Worm (Caenorhabditis elegans) whole organism, midembryonic: Measurements from ENCODE around the gene Y82E9BR.10.

ENCODE experiments used
- T22C8.4 ChIP-seq: fragments of 200-800 bp; sonication (Bioruptor generic); IDR thresholded peaks from 2 replicates; pipeline ENCODE4 v1.3.6; 2022; ENCODE audit warnings: missing genetic modification characterization, missing compliant biosample characterization
- cog-1 ChIP-seq: sonication (generic microtip); optimal IDR thresholded peaks from 2 replicates; lab custom pipeline; 2016; ENCODE audit warnings: missing genetic modification characterization, missing compliant biosample characterization
- flt-1 ChIP-seq: fragments of 200-800 bp; sonication (Bioruptor generic); IDR thresholded peaks from 2 replicates; pipeline ENCODE4 v1.3.6; 2022; ENCODE audit warnings: missing genetic modification characterization, missing compliant biosample characterization
- klf-2 ChIP-seq: fragments of 200-800 bp; sonication (Bioruptor generic); conservative IDR thresholded peaks from 2 replicates; pipeline ENCODE4 v1.3.6; 2022; ENCODE audit warnings: missing genetic modification reagents, missing genetic modification characterization, missing compliant biosample characterization
- med-1 ChIP-seq: sonication (generic microtip); optimal IDR thresholded peaks from 2 replicates; lab custom pipeline; 2017; ENCODE audit warnings: missing genetic modification characterization, mild to moderate bottlenecking, missing compliant biosample characterization, antibody characterized with exemption, missing genetic modification reagents; ENCODE audit not compliant: insufficient read depth
- ref-1 ChIP-seq: fragments of 200-800 bp; sonication (Bioruptor generic); conservative IDR thresholded peaks from 2 replicates; pipeline ENCODE4 v1.3.6; 2022; ENCODE audit warnings: missing genetic modification reagents, missing genetic modification characterization, missing compliant biosample characterization
- tab-1 ChIP-seq: fragments of 200-800 bp; sonication (Bioruptor generic); IDR thresholded peaks from 2 replicates; pipeline ENCODE4 v1.3.6; 2022; ENCODE audit warnings: missing genetic modification characterization, missing compliant biosample characterization
- ztf-23 ChIP-seq: fragments of 200-800 bp; sonication (Bioruptor generic); IDR thresholded peaks from 2 replicates; pipeline ENCODE4 v1.3.6; 2022; ENCODE audit warnings: missing genetic modification reagents, missing genetic modification characterization, missing compliant biosample characterization
- ztf-29 ChIP-seq: fragments of 200-800 bp; sonication (Bioruptor generic); IDR thresholded peaks from 2 replicates; pipeline ENCODE4 v1.3.6; 2022; ENCODE audit warnings: missing genetic modification reagents, missing genetic modification characterization, missing compliant biosample characterization

Gene Y82E9BR.10

ce11 chrIII:1342919-1343419 is 32.4 kb downstream of the Y82E9BR.10 start, which contains the start of gene fbxa-27:
Gene fbxa-27, plus strand, starts transcription at chrIII:1342969.
- TF ChIP-seq ztf-23 (GFP tag; lab: Robert Waterston, UW) (no peak), ref-1 (GFP tag; lab: Robert Waterston, UW) (no peak)

- TF ChIP-seq tab-1 (GFP tag; lab: Robert Waterston, UW) (no peak), flt-1 (GFP tag; lab: Robert Waterston, UW) (no peak), med-1 (GFP tag; lab: Kevin White, UChicago) (no peak), ztf-23 (GFP tag; lab: Robert Waterston, UW) (no peak), cog-1 (tag; lab: Kevin White, UChicago) (no peak), T22C8.4 (GFP tag; lab: Robert Waterston, UW) (no peak), ref-1 (GFP tag; lab: Robert Waterston, UW) (no peak), ztf-29 (GFP tag; lab: Robert Waterston, UW) (no peak), klf-2 (no peak)
These were observed 32.9 kb downstream of the Y82E9BR.10 start, which contains the start of gene fbxa-26 for ce11 chrIII:1342488-1342887. Gene fbxa-26, minus strand, starts transcription at chrIII:1342522.

ce11 chrIII:1340240-1340639 is 35.2 kb downstream of the Y82E9BR.10 start, which contains the start of gene fbxa-5:
Gene fbxa-5, minus strand, starts transcription at chrIII:1340340.
- no peak for TF ChIP-seq med-1 (GFP tag; lab: Kevin White, UChicago)

ce11 chrIII:1331894-1332293 is 43.5 kb downstream of the Y82E9BR.10 start, which contains the start of gene Y82E9BL.19:
Gene Y82E9BL.19, plus strand, starts transcription at chrIII:1332016.
- TF ChIP-seq ztf-23 (GFP tag; lab: Robert Waterston, UW), result no peak

ce11 chrIII:1326490-1326889 is 48.9 kb downstream of the Y82E9BR.10 start, which contains the start of gene Y82E9BL.18:
Gene Y82E9BL.18, plus strand, starts transcription at chrIII:1326790.
- TF ChIP-seq tab-1 (GFP tag; lab: Robert Waterston, UW) (no peak), klf-2 (no peak), T22C8.4 (GFP tag; lab: Robert Waterston, UW) (no peak), ztf-23 (GFP tag; lab: Robert Waterston, UW) (no peak), med-1 (GFP tag; lab: Kevin White, UChicago) (no peak), ref-1 (GFP tag; lab: Robert Waterston, UW) (no peak), flt-1 (GFP tag; lab: Robert Waterston, UW) (no peak), ztf-29 (GFP tag; lab: Robert Waterston, UW) (no peak), cog-1 (tag; lab: Kevin White, UChicago) (no peak)
